Worm (Caenorhabditis elegans): ENCODE data around the gene tofu-7.

DNA sequence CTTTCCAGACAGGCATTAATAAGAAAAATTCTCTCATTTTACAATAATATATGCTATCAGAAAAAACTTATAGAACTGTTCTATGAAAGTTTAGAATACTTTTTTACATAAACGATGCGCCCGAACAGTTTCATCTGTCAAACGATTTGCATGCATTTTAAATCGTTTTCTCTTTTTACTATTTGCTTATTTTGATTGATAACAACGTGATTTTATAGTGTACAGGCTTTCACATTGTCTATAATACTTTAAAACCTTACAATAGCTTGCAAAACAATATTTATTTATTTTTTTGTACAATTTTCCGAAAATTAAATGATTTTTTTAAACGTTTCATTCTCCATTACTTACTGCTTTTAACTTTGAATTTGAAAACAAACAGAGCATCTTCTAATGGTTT, 39.2 kb downstream of the tofu-7 start, which contains the start of gene R01H2.7:
- TF ChIP-seq dpl-1 (GFP tag; optimal IDR thresholded peaks at IDR 0.05) (no peak), rec-8 (tag; optimal IDR thresholded peaks at IDR 0.05) (no peak), ceh-100 (GFP tag; IDR thresholded peaks at IDR 0.05) (no peak), snpc-4 (GFP tag; optimal IDR thresholded peaks at IDR 0.05) (no peak), snpc-4 (tag; optimal IDR thresholded peaks at IDR 0.05) (no peak), rpc-1 (optimal IDR thresholded peaks at IDR 0.05) (no peak), rpc-1 (tag; optimal IDR thresholded peaks at IDR 0.05) (no peak), Y53F4B.3 (GFP tag; IDR thresholded peaks at IDR 0.05) (no peak), D2030.7 (GFP tag; IDR thresholded peaks at IDR 0.05) (no peak), ztf-22 (GFP tag; optimal IDR thresholded peaks at IDR 0.05) (no peak), dpff-1 (tag; optimal IDR thresholded peaks at IDR 0.05) (no peak), egl-18 (GFP tag; IDR thresholded peaks at IDR 0.05) (no peak), nhr-80 (tag; optimal IDR thresholded peaks at IDR 0.05) (no peak)

Measured in whole organism, young adult.